Worm (Caenorhabditis elegans): ENCODE data around the gene top-2.

The top-2 gene

DNA sequence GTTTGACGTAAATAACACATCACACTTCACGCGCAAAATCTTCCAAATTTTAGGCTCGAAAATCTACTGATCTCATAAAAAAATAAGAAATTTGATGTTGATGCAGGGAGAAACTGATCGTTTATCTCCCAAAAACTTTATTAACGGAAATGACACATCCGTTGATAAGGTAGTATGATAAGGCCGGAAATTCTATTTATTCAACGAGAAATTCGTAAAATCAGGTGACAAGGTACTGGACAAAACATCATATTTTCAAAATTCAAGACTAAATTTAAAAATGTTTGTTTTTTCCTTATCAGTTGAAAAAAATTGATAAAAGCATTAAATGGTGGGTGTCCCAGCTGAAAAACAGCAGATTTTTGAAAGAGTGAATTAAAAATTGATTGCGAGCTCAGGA is 15.1 kb upstream of the top-2 start:
- TF ChIP-seq ztf-22 (GFP tag; optimal IDR thresholded peaks at IDR 0.05) (no peak), F23B12.7 (tag; optimal IDR thresholded peaks at IDR 0.05; ENCODE audit: insufficient read depth) (no peak), ztf-26 (tag; optimal IDR thresholded peaks at IDR 0.05) (no peak), snpc-4 (GFP tag; optimal IDR thresholded peaks at IDR 0.05) (no peak), snpc-4 (tag; optimal IDR thresholded peaks at IDR 0.05) (no peak), F37B4.10 (GFP tag; IDR thresholded peaks at IDR 0.05) (no peak), ceh-58 (GFP tag; IDR thresholded peaks at IDR 0.05) (no peak), sea-2 (GFP tag; IDR thresholded peaks at IDR 0.05) (no peak), Y53G8AR.9 (GFP tag; conservative IDR thresholded peaks at IDR 0.05) (no peak), repo-1 (tag; optimal IDR thresholded peaks at IDR 0.05) (no peak), lin-40 (tag; optimal IDR thresholded peaks at IDR 0.05) (no peak), lin-54 (GFP tag; optimal IDR thresholded peaks at IDR 0.05) (no peak), tbx-9 (tag; optimal IDR thresholded peaks at IDR 0.05; ENCODE audit: borderline replicate concordance) (no peak), let-607 (tag; optimal IDR thresholded peaks at IDR 0.05) (no peak), pbrm-1 (GFP tag; IDR thresholded peaks at IDR 0.05) (no peak), F10E7.11 (tag; optimal IDR thresholded peaks at IDR 0.05) (no peak), nhr-80 (tag; optimal IDR thresholded peaks at IDR 0.05) (no peak), ztf-18 (tag; optimal IDR thresholded peaks at IDR 0.05) (no peak), attf-5 (GFP tag; optimal IDR thresholded peaks at IDR 0.05) (no peak), egl-18 (GFP tag; IDR thresholded peaks at IDR 0.05) (no peak)

ce11 chrII:11860623-11861079 is 14.3 kb upstream of the top-2 start, which contains the start of gene K12D12.5:
Gene K12D12.5, plus strand, starts transcription at chrII:11861029.
- TF ChIP-seq unc-62 (GFP tag; optimal IDR thresholded peaks at IDR 0.05) (no peak), fkh-3 (tag; optimal IDR thresholded peaks at IDR 0.05) (no peak), egrh-3 (GFP tag; IDR thresholded peaks at IDR 0.05) (no peak), snpc-1.1 (tag; optimal IDR thresholded peaks at IDR 0.05; ENCODE audit: insufficient read depth) (no peak), Y56A3A.18 (GFP tag; IDR thresholded peaks at IDR 0.05) (no peak), lag-1 (GFP tag; IDR thresholded peaks at IDR 0.05) (no peak), tbx-9 (tag; optimal IDR thresholded peaks at IDR 0.05; ENCODE audit: borderline replicate concordance) (no peak), aptf-3 (GFP tag; IDR thresholded peaks at IDR 0.05) (no peak), F57C9.4 (tag; optimal IDR thresholded peaks at IDR 0.05) (no peak), lir-1 (GFP tag; conservative IDR thresholded peaks at IDR 0.05) (no peak), B0035.1 (tag; optimal IDR thresholded peaks at IDR 0.05) (no peak), ZK185.1 (tag; optimal IDR thresholded peaks at IDR 0.05; ENCODE audit: poor library complexity, severe bottlenecking) (no peak), aptf-2 (GFP tag; conservative IDR thresholded peaks at IDR 0.05) (no peak), attf-3 (GFP tag; conservative IDR thresholded peaks at IDR 0.05) (no peak), ztf-3 (GFP tag; optimal IDR thresholded peaks at IDR 0.05) (no peak), ccch-3 (GFP tag; optimal IDR thresholded peaks at IDR 0.05) (no peak), Y95B8A.8 (GFP tag; IDR thresholded peaks at IDR 0.05) (no peak), F57A8.1 (GFP tag; optimal IDR thresholded peaks at IDR 0.05) (no peak), attf-5 (GFP tag; optimal IDR thresholded peaks at IDR 0.05) (no peak), C06A6.2 (GFP tag; conservative IDR thresholded peaks at IDR 0.05) (no peak), B0261.1 (tag; optimal IDR thresholded peaks at IDR 0.05) (no peak), nhr-27 (tag; optimal IDR thresholded peaks at IDR 0.05) (no peak), F22D6.2 (tag; optimal IDR thresholded peaks at IDR 0.05) (no peak), ceh-100 (GFP tag; IDR thresholded peaks at IDR 0.05) (no peak; the same call in 1 of the 2 replicates), attf-6 (GFP tag; IDR thresholded peaks at IDR 0.05) (no peak), lin-35 (GFP tag; optimal IDR thresholded peaks at IDR 0.05) (no peak), F37B4.10 (GFP tag; IDR thresholded peaks at IDR 0.05) (no peak), rcor-1 (GFP tag; IDR thresholded peaks at IDR 0.05) (0 out of 2 replicates have a peak, but pooled peaks have one; percentile 24), ceh-58 (GFP tag; IDR thresholded peaks at IDR 0.05) (no peak), efl-1 (GFP tag; optimal IDR thresholded peaks at IDR 0.05) (peak; percentile 60), ceh-40 (GFP tag; IDR thresholded peaks at IDR 0.05) (no peak), pbrm-1 (GFP tag; IDR thresholded peaks at IDR 0.05) (no peak), F49E8.2 (tag; optimal IDR thresholded peaks at IDR 0.05; ENCODE audit: insufficient read depth) (peak; percentile 40)

All from whole organism, young adult.